Worm (Caenorhabditis elegans) whole organism, L4 larva: Measurements from ENCODE around the gene lgc-4.
A peak's percentile ranks its signal among the peaks of the same experiment; 100 is the strongest.

ENCODE experiments used
- F10B5.3 ChIP-seq: sonication (generic microtip); optimal IDR thresholded peaks from 2 replicates; lab custom pipeline; 2016; ENCODE audit warnings: mild to moderate bottlenecking, missing genetic modification characterization, missing compliant biosample characterization
- F37D6.2 ChIP-seq: sonication (generic microtip); optimal IDR thresholded peaks from 2 replicates; lab custom pipeline; 2016; ENCODE audit warnings: mild to moderate bottlenecking, missing genetic modification characterization, missing compliant biosample characterization
- F44E2.7 ChIP-seq: fragments of 200-800 bp; sonication (Bioruptor generic); IDR thresholded peaks from 2 replicates; pipeline ENCODE4 v2.1.2; 2022; ENCODE audit warnings: missing genetic modification characterization, missing compliant biosample characterization
- F49E8.2 ChIP-seq: sonication (generic microtip); optimal IDR thresholded peaks from 2 replicates; lab custom pipeline; 2016; ENCODE audit warnings: missing compliant biosample characterization, mild to moderate bottlenecking, missing genetic modification characterization, borderline replicate concordance
- T26A8.4 ChIP-seq: fragments of 200-800 bp; sonication (Bioruptor generic); IDR thresholded peaks from 2 replicates; pipeline ENCODE4 v1.3.6; 2022; ENCODE audit warnings: missing genetic modification characterization, missing compliant biosample characterization
- Y105C5A.15 ChIP-seq: fragments of 200-800 bp; sonication (Bioruptor generic); IDR thresholded peaks from 2 replicates; pipeline ENCODE4 v1.3.6; 2022; ENCODE audit warnings: missing genetic modification characterization, missing compliant biosample characterization
- Y5F2A.4 ChIP-seq: fragments of 200-800 bp; sonication (Bioruptor generic); optimal IDR thresholded peaks from 2 replicates; lab custom pipeline; 2018; ENCODE audit warnings: mild to moderate bottlenecking, missing genetic modification characterization, missing compliant biosample characterization
- aly-2 ChIP-seq: sonication (generic microtip); optimal IDR thresholded peaks from 2 replicates; lab custom pipeline; 2018; ENCODE audit warnings: missing biosample characterization, missing genetic modification characterization
- ama-1 ChIP-seq: fragments of 150-350 bp; optimal IDR thresholded peaks from 2 replicates; lab custom pipeline; 2014; ENCODE audit warnings: inconsistent platforms, mixed read lengths
- ceh-20 ChIP-seq: fragments of 200-800 bp; sonication (Bioruptor generic); IDR thresholded peaks from 2 replicates; pipeline ENCODE4 v1.3.6; 2022; ENCODE audit warnings: missing genetic modification reagents, missing genetic modification characterization, missing compliant biosample characterization
- ceh-32 ChIP-seq: sonication (generic microtip); optimal IDR thresholded peaks from 2 replicates; lab custom pipeline; 2016; ENCODE audit warnings: mild to moderate bottlenecking, missing genetic modification characterization, missing compliant biosample characterization; ENCODE audit not compliant: poor library complexity
- ceh-62 ChIP-seq: sonication (generic microtip); optimal IDR thresholded peaks from 2 replicates; lab custom pipeline; 2017; ENCODE audit warnings: missing biosample characterization, missing genetic modification characterization
- cey-2 ChIP-seq: sonication (generic microtip); optimal IDR thresholded peaks from 3 replicates; lab custom pipeline; 2017; ENCODE audit warnings: missing genetic modification characterization, mild to moderate bottlenecking, missing compliant biosample characterization, antibody characterized with exemption, borderline replicate concordance; ENCODE audit not compliant: insufficient read depth
- daf-16 ChIP-seq, 3 experiments: sonication (generic microtip); optimal IDR thresholded peaks; 2 replicates each; lab custom pipeline; 2016 to 2017; ENCODE audit warnings: missing genetic modification characterization in 3 of 3, missing genetic modification reagents in 3 of 3, mild to moderate bottlenecking in 2 of 3, missing compliant biosample characterization in 2 of 3, missing biosample characterization in 1 of 3, moderate library complexity in 1 of 3
- duxl-1 ChIP-seq: sonication (generic microtip); optimal IDR thresholded peaks from 2 replicates; lab custom pipeline; 2016; ENCODE audit warnings: mild to moderate bottlenecking, missing genetic modification characterization, moderate library complexity, missing compliant biosample characterization; ENCODE audit not compliant: poor library complexity
- dve-1 ChIP-seq: sonication (generic microtip); optimal IDR thresholded peaks from 2 replicates; lab custom pipeline; 2017; ENCODE audit warnings: antibody characterized with exemption, mild to moderate bottlenecking, missing genetic modification characterization, missing compliant biosample characterization; ENCODE audit not compliant: insufficient read depth
- egl-27 ChIP-seq: sonication (generic microtip); optimal IDR thresholded peaks from 3 replicates; lab custom pipeline; 2017; ENCODE audit warnings: missing biosample characterization, missing genetic modification reagents, missing genetic modification characterization
- fkh-10 ChIP-seq: fragments of 150-350 bp; optimal IDR thresholded peaks from 2 replicates; lab custom pipeline; 2014; ENCODE audit warnings: missing biosample characterization, missing genetic modification reagents, missing genetic modification characterization
- gei-8 ChIP-seq: fragments of 200-800 bp; sonication (Bioruptor generic); optimal IDR thresholded peaks from 2 replicates; lab custom pipeline; 2018; ENCODE audit warnings: mild to moderate bottlenecking, missing genetic modification characterization, missing compliant biosample characterization
- hif-1 ChIP-seq, 2 experiments: sonication (generic microtip); optimal IDR thresholded peaks; 2 replicates each; lab custom pipeline; 2016 to 2017; ENCODE audit warnings: missing compliant biosample characterization in 2 of 2, missing genetic modification characterization in 2 of 2, missing genetic modification reagents in 2 of 2, missing genotype in 2 of 2, mild to moderate bottlenecking in 1 of 2
- hlh-30 ChIP-seq: sonication (generic microtip); optimal IDR thresholded peaks from 2 replicates; lab custom pipeline; 2017; ENCODE audit warnings: antibody characterized with exemption, mild to moderate bottlenecking, missing genetic modification characterization, missing compliant biosample characterization; ENCODE audit not compliant: insufficient read depth
- lin-1 ChIP-seq: fragments of 200-800 bp; sonication (Bioruptor generic); IDR thresholded peaks from 2 replicates; pipeline ENCODE4 v1.3.6; 2022; ENCODE audit warnings: missing genetic modification reagents, missing genetic modification characterization, missing compliant biosample characterization
- lin-15B ChIP-seq: fragments of 150-350 bp; sonication (generic microtip); optimal IDR thresholded peaks from 3 replicates; lab custom pipeline; 2014; ENCODE audit warnings: missing biosample characterization, missing genetic modification characterization
- lin-29 ChIP-seq: fragments of 200-800 bp; sonication (Bioruptor generic); IDR thresholded peaks from 2 replicates; pipeline ENCODE4 v1.3.6; 2022; ENCODE audit warnings: missing genetic modification reagents, missing genetic modification characterization, missing compliant biosample characterization
- lin-38 ChIP-seq: fragments of 200-800 bp; sonication (Bioruptor generic); IDR thresholded peaks from 2 replicates; pipeline ENCODE4 v1.3.6; 2022; ENCODE audit warnings: missing genetic modification reagents, missing genetic modification characterization, missing compliant biosample characterization
- lsy-2 ChIP-seq, 2 experiments: fragments of 150-350 bp in 1 of 2; sonication (generic microtip) in 1 of 2; optimal IDR thresholded peaks; 2 replicates each; lab custom pipeline; 2014 to 2017; ENCODE audit warnings: missing biosample characterization in 2 of 2, missing genetic modification characterization in 2 of 2
- madf-5 ChIP-seq, 2 experiments: fragments of 200-800 bp; sonication (Bioruptor generic); IDR thresholded peaks; 2 replicates each; pipeline ENCODE4 v1.3.6; 2022; ENCODE audit warnings: missing compliant biosample characterization in 2 of 2, missing genetic modification characterization in 2 of 2
- madf-9 ChIP-seq: fragments of 200-800 bp; sonication (Bioruptor generic); conservative IDR thresholded peaks from 2 replicates; pipeline ENCODE4 v1.3.6; 2022; ENCODE audit warnings: missing genetic modification reagents, missing genetic modification characterization, missing compliant biosample characterization
- mdl-1 ChIP-seq, 2 experiments: fragments of 150-350 bp in 1 of 2; sonication (generic microtip) in 1 of 2; optimal IDR thresholded peaks; 2 replicates each; lab custom pipeline; 2014 to 2017; ENCODE audit warnings: missing biosample characterization in 2 of 2, missing genetic modification characterization in 2 of 2
- mdt-29 ChIP-seq: fragments of 200-800 bp; sonication (Bioruptor generic); IDR thresholded peaks from 2 replicates; pipeline ENCODE4 v1.3.6; 2022; ENCODE audit warnings: missing genetic modification reagents, missing genetic modification characterization, missing compliant biosample characterization
- nhr-10 ChIP-seq: fragments of 150-350 bp; optimal IDR thresholded peaks from 2 replicates; lab custom pipeline; 2014; ENCODE audit warnings: missing biosample characterization, missing genetic modification characterization
- nhr-11 ChIP-seq: fragments of 150-350 bp; optimal IDR thresholded peaks from 2 replicates; lab custom pipeline; 2014; ENCODE audit warnings: missing biosample characterization, missing genetic modification characterization
- nhr-237 ChIP-seq: sonication (generic microtip); optimal IDR thresholded peaks from 2 replicates; lab custom pipeline; 2017; ENCODE audit warnings: missing biosample characterization, missing genetic modification characterization
- nhr-25 ChIP-seq: sonication (generic microtip); optimal IDR thresholded peaks from 2 replicates; lab custom pipeline; 2017; ENCODE audit warnings: missing genetic modification characterization, mild to moderate bottlenecking, missing compliant biosample characterization, antibody characterized with exemption, moderate library complexity, borderline replicate concordance; ENCODE audit not compliant: insufficient read depth
- nhr-28 ChIP-seq: fragments of 150-350 bp; optimal IDR thresholded peaks from 2 replicates; lab custom pipeline; 2014; ENCODE audit warnings: missing biosample characterization, missing genetic modification characterization
- nhr-48 ChIP-seq: sonication (generic microtip); optimal IDR thresholded peaks from 2 replicates; lab custom pipeline; 2016; ENCODE audit warnings: mild to moderate bottlenecking, missing genetic modification characterization, missing compliant biosample characterization
- nhr-6 ChIP-seq: fragments of 150-350 bp; optimal IDR thresholded peaks from 2 replicates; lab custom pipeline; 2014; ENCODE audit warnings: missing biosample characterization, missing genetic modification characterization
- nhr-77 ChIP-seq: fragments of 150-350 bp; optimal IDR thresholded peaks from 2 replicates; lab custom pipeline; 2014; ENCODE audit warnings: missing biosample characterization, missing genetic modification characterization
- php-3 ChIP-seq: fragments of 200-800 bp; sonication (Bioruptor generic); IDR thresholded peaks from 2 replicates; pipeline ENCODE4 v1.3.6; 2022; ENCODE audit warnings: missing genetic modification reagents, missing genetic modification characterization, missing compliant biosample characterization
- saeg-2 ChIP-seq: fragments of 200-800 bp; sonication (Bioruptor generic); IDR thresholded peaks from 2 replicates; pipeline ENCODE4 v1.3.6; 2022; ENCODE audit warnings: missing genetic modification reagents, missing genetic modification characterization, missing compliant biosample characterization
- set-16 ChIP-seq: fragments of 200-800 bp; sonication (Bioruptor generic); IDR thresholded peaks from 2 replicates; pipeline ENCODE4 v1.3.6; 2022; ENCODE audit warnings: missing genetic modification reagents, missing genetic modification characterization, missing compliant biosample characterization
- skn-1 ChIP-seq: fragments of 150-350 bp; optimal IDR thresholded peaks from 2 replicates; lab custom pipeline; 2014; ENCODE audit warnings: missing biosample characterization, missing genetic modification characterization
- snpc-4 ChIP-seq: fragments of 150-350 bp; optimal IDR thresholded peaks from 2 replicates; lab custom pipeline; 2014; ENCODE audit warnings: missing biosample characterization, missing genetic modification characterization
- tag-97 ChIP-seq: fragments of 200-800 bp; sonication (Bioruptor generic); IDR thresholded peaks from 2 replicates; pipeline ENCODE4 v1.3.6; 2022; ENCODE audit warnings: missing genetic modification characterization, missing compliant biosample characterization
- tra-1 ChIP-seq: fragments of 200-800 bp; sonication (Bioruptor generic); IDR thresholded peaks from 2 replicates; pipeline ENCODE4 v1.3.6; 2022; ENCODE audit warnings: missing genetic modification reagents, missing genetic modification characterization, missing compliant biosample characterization
- unc-130 ChIP-seq: sonication (generic microtip); optimal IDR thresholded peaks from 2 replicates; lab custom pipeline; 2016; ENCODE audit warnings: missing genetic modification reagents, missing genetic modification characterization, missing compliant biosample characterization
- zfp-2 ChIP-seq: sonication (generic microtip); optimal IDR thresholded peaks from 2 replicates; lab custom pipeline; 2016; ENCODE audit warnings: mild to moderate bottlenecking, missing genetic modification characterization, missing compliant biosample characterization
- zfp-3 ChIP-seq: fragments of 200-800 bp; sonication (Bioruptor generic); conservative IDR thresholded peaks from 2 replicates; pipeline ENCODE4 v1.3.6; 2022; ENCODE audit warnings: missing genetic modification reagents, missing genetic modification characterization, missing compliant biosample characterization
- zip-2 ChIP-seq: fragments of 150-350 bp; optimal IDR thresholded peaks from 2 replicates; lab custom pipeline; 2014; ENCODE audit warnings: missing biosample characterization, missing genetic modification characterization

Gene lgc-4

DNA sequence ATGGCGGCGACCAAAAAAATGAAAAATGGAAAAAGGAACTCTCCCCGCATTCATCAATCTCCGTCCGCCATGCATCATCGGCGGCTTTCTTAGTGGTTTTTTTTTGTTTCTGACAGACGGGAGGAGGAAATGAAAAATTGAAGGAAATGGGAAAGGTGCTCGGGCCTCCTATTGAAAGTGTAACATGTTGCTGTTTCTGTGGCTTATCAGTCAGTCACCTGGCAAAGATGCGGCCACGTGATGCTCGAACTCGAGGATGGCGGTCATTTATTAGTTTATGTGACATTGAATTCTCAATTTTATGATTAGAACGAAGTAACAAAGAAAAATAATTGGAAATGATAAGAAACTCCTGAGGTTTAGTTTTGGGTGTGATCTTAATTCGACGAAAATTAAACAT lies 22.6 kb upstream of the lgc-4 start:
- peak; percentile 77 for TF ChIP-seq nhr-77 (tag; lab: Kevin White, UChicago)
- no peak for TF ChIP-seq egl-27 (tag; lab: Kevin White, UChicago)
- TF ChIP-seq lin-29 (GFP tag; lab: Robert Waterston, UW): no peak
- no peak for TF ChIP-seq snpc-4 (tag; lab: Kevin White, UChicago)
- no peak for TF ChIP-seq nhr-11 (tag; lab: Kevin White, UChicago)
- no peak for TF ChIP-seq aly-2 (tag; lab: Kevin White, UChicago)
- 0 out of 2 replicates have a peak, but pooled peaks have one; percentile 27 for TF ChIP-seq madf-9
- TF ChIP-seq lin-1 (GFP tag; lab: Robert Waterston, UW): peak; percentile 72
- TF ChIP-seq ceh-62: no peak
- TF ChIP-seq nhr-237 (tag; lab: Kevin White, UChicago): no peak
- no peak for TF ChIP-seq skn-1
- TF ChIP-seq hlh-30 (tag; lab: Kevin White, UChicago): peak; percentile 94
- peak; percentile 76 for TF ChIP-seq tra-1 (GFP tag; lab: Robert Waterston, UW)
- TF ChIP-seq F37D6.2: no peak
- TF ChIP-seq unc-130 (GFP tag; lab: Kevin White, UChicago): no peak
- TF ChIP-seq mdt-29: peak; percentile 55; the same call in 1 of the 2 replicates
- peak; percentile 90 for TF ChIP-seq dve-1 (tag; lab: Kevin White, UChicago)
- TF ChIP-seq ama-1 (lab: Kevin White, UChicago): peak; percentile 2
- peak; percentile 5 to 18 for TF ChIP-seq daf-16 (GFP tag; optimal IDR thresholded peaks at IDR 0.05; lab: Kevin White, UChicago)
- TF ChIP-seq daf-16 (tag; optimal IDR thresholded peaks at IDR 0.05; lab: Kevin White, UChicago): peak; percentile 91
- no peak for TF ChIP-seq fkh-10 (GFP tag; lab: Kevin White, UChicago)
- no peak for TF ChIP-seq madf-5 (GFP tag; IDR thresholded peaks at IDR 0.05; lab: Robert Waterston, UW)
- TF ChIP-seq zip-2 (tag; lab: Kevin White, UChicago): peak; percentile 16
- TF ChIP-seq nhr-10: peak; percentile 12
- peak in 1 of 2 experiments; percentile 60 for TF ChIP-seq mdl-1 (tag; optimal IDR thresholded peaks at IDR 0.05; lab: Kevin White, UChicago)
- TF ChIP-seq nhr-28 (tag; lab: Kevin White, UChicago): peak; percentile 79
- TF ChIP-seq zfp-2 (tag; lab: Kevin White, UChicago): no peak
- TF ChIP-seq nhr-48 (tag; lab: Kevin White, UChicago): peak; percentile 32
- no peak for TF ChIP-seq nhr-6
- no peak for TF ChIP-seq F10B5.3 (tag; lab: Kevin White, UChicago)
- 0 out of 2 replicates have a peak, but pooled peaks have one; percentile 31 for TF ChIP-seq T26A8.4
- TF ChIP-seq set-16 (GFP tag; lab: Robert Waterston, UW): no peak; the same call in 1 of the 2 replicates
- TF ChIP-seq F44E2.7 (GFP tag; lab: Robert Waterston, UW): no peak
- TF ChIP-seq cey-2 (tag; lab: Kevin White, UChicago): no peak
- peak; percentile 29; the same call in 1 of the 2 replicates for TF ChIP-seq lin-38 (GFP tag; lab: Robert Waterston, UW)
- no peak for TF ChIP-seq F49E8.2
- TF ChIP-seq zfp-3 (GFP tag; lab: Robert Waterston, UW): 0 out of 2 replicates have a peak, but pooled peaks have one; percentile 38
- no peak for TF ChIP-seq ceh-32 (tag; lab: Kevin White, UChicago)
- no peak for TF ChIP-seq nhr-25 (tag; lab: Kevin White, UChicago)
- 0 out of 2 replicates have a peak, but pooled peaks have one; percentile 20 for TF ChIP-seq saeg-2 (GFP tag; lab: Robert Waterston, UW)
- no peak for TF ChIP-seq duxl-1 (tag; lab: Kevin White, UChicago)
- TF ChIP-seq ceh-20 (GFP tag; lab: Robert Waterston, UW): peak; percentile 82
- TF ChIP-seq Y5F2A.4 (GFP tag; lab: Kevin White, UChicago): no peak
- TF ChIP-seq lsy-2 (tag; optimal IDR thresholded peaks at IDR 0.05; lab: Kevin White, UChicago): peak in 1 of 2 experiments; percentile 43
- TF ChIP-seq gei-8 (GFP tag; lab: Kevin White, UChicago): no peak
- TF ChIP-seq Y105C5A.15 (GFP tag; lab: Robert Waterston, UW): no peak
- 0 out of 2 replicates have a peak, but pooled peaks have one; percentile 53 for TF ChIP-seq tag-97 (GFP tag; lab: Robert Waterston, UW)
- peak; percentile 98 for TF ChIP-seq php-3 (GFP tag; lab: Robert Waterston, UW)
- peak in 1 of 2 experiments; percentile 43 for TF ChIP-seq hif-1 (tag; optimal IDR thresholded peaks at IDR 0.05; lab: Kevin White, UChicago)
- no peak for TF ChIP-seq lin-15B
